Worm (Caenorhabditis elegans) whole organism, young adult: ENCODE measurements around the gene C16C8.22.
"Not testable (repeated sequence)": the region's sequence is repeated elsewhere in the genome, so short reads cannot be mapped to it uniquely, and the experiment has no call there.

Experiments used
- B0019.2 ChIP-seq: fragments of 200-800 bp; sonication (Bioruptor generic); conservative IDR thresholded peaks from 2 replicates; pipeline ENCODE4 v1.3.6; 2022; ENCODE audit warnings: missing genetic modification reagents, missing genetic modification characterization, missing compliant biosample characterization
- D2030.7 ChIP-seq: fragments of 200-800 bp; sonication (Bioruptor generic); IDR thresholded peaks from 2 replicates; pipeline ENCODE4 v1.3.6; 2022; ENCODE audit warnings: missing genetic modification reagents, missing genetic modification characterization, missing compliant biosample characterization
- F10E7.11 ChIP-seq: sonication (generic microtip); optimal IDR thresholded peaks from 2 replicates; lab custom pipeline; 2017; ENCODE audit warnings: mild to moderate bottlenecking, missing genetic modification characterization, moderate library complexity, missing compliant biosample characterization
- F22D6.2 ChIP-seq: sonication (generic microtip); optimal IDR thresholded peaks from 2 replicates; lab custom pipeline; 2016; ENCODE audit warnings: mild to moderate bottlenecking, missing genetic modification characterization, missing compliant biosample characterization
- F23B12.7 ChIP-seq: sonication (generic microtip); optimal IDR thresholded peaks from 2 replicates; lab custom pipeline; 2017; ENCODE audit warnings: missing genetic modification characterization, mild to moderate bottlenecking, missing compliant biosample characterization, antibody characterized with exemption, moderate library complexity; ENCODE audit not compliant: insufficient read depth
- F33H1.4 ChIP-seq: fragments of 200-800 bp; sonication (Bioruptor generic); IDR thresholded peaks from 2 replicates; pipeline ENCODE4 v1.3.6; 2022; ENCODE audit warnings: missing genetic modification reagents, missing genetic modification characterization, missing compliant biosample characterization
- F55B11.4 ChIP-seq: sonication (generic microtip); optimal IDR thresholded peaks from 2 replicates; lab custom pipeline; 2016; ENCODE audit warnings: missing compliant biosample characterization, missing genetic modification characterization, borderline replicate concordance; ENCODE audit not compliant: insufficient read depth
- Y53G8AR.9 ChIP-seq: fragments of 200-800 bp; sonication (Bioruptor generic); conservative IDR thresholded peaks from 2 replicates; pipeline ENCODE4 v1.3.6; 2022; ENCODE audit warnings: missing genetic modification reagents, missing genetic modification characterization, missing compliant biosample characterization
- Y95B8A.8 ChIP-seq: fragments of 200-800 bp; sonication (Bioruptor generic); IDR thresholded peaks from 2 replicates; pipeline ENCODE4 v1.3.6; 2022; ENCODE audit warnings: missing genetic modification reagents, missing genetic modification characterization, missing compliant biosample characterization
- ZK185.1 ChIP-seq: sonication (generic microtip); optimal IDR thresholded peaks from 2 replicates; lab custom pipeline; 2016; ENCODE audit warnings: mild to moderate bottlenecking, missing genetic modification characterization, missing compliant biosample characterization; ENCODE audit not compliant: poor library complexity, severe bottlenecking
- ama-1 ChIP-seq, 3 experiments: fragments of 150-350 bp in 1 of 3; sonication (generic microtip) in 2 of 3; optimal IDR thresholded peaks; 2 replicates each; lab custom pipeline; 2014 to 2018; ENCODE audit warnings: missing biosample characterization in 2 of 3, missing genetic modification characterization in 2 of 3, missing genetic modification reagents in 2 of 3
- aptf-3 ChIP-seq: fragments of 200-800 bp; sonication (Bioruptor generic); IDR thresholded peaks from 2 replicates; pipeline ENCODE4 v1.3.6; 2022; ENCODE audit warnings: missing genetic modification characterization, missing compliant biosample characterization
- attf-3 ChIP-seq: fragments of 200-800 bp; sonication (Bioruptor generic); conservative IDR thresholded peaks from 2 replicates; pipeline ENCODE4 v1.3.6; 2022; ENCODE audit warnings: missing genetic modification reagents, missing genetic modification characterization, missing compliant biosample characterization
- ceh-100 ChIP-seq: fragments of 200-800 bp; sonication (Bioruptor generic); IDR thresholded peaks from 2 replicates; pipeline ENCODE4 v1.3.6; 2022; ENCODE audit warnings: missing genetic modification reagents, missing genetic modification characterization, missing compliant biosample characterization
- ceh-27 ChIP-seq: fragments of 200-800 bp; sonication (Bioruptor generic); optimal IDR thresholded peaks from 2 replicates; lab custom pipeline; 2018; ENCODE audit warnings: mild to moderate bottlenecking, missing genetic modification characterization, moderate library complexity, missing compliant biosample characterization
- ceh-58 ChIP-seq: fragments of 200-800 bp; sonication (Bioruptor generic); IDR thresholded peaks from 2 replicates; pipeline ENCODE4 v1.3.6; 2022; ENCODE audit warnings: missing genetic modification characterization, missing compliant biosample characterization
- ceh-79 ChIP-seq: sonication (generic microtip); optimal IDR thresholded peaks from 2 replicates; lab custom pipeline; 2017; ENCODE audit warnings: mild to moderate bottlenecking, missing genetic modification characterization, missing compliant biosample characterization
- ceh-91 ChIP-seq: fragments of 200-800 bp; sonication (Bioruptor generic); IDR thresholded peaks from 2 replicates; pipeline ENCODE4 v1.3.6; 2022; ENCODE audit warnings: missing genetic modification reagents, missing genetic modification characterization, missing compliant biosample characterization
- egl-44 ChIP-seq: fragments of 200-800 bp; sonication (Bioruptor generic); IDR thresholded peaks from 2 replicates; pipeline ENCODE4 v1.3.6; 2022; ENCODE audit warnings: missing genetic modification reagents, missing genetic modification characterization, missing compliant biosample characterization
- fkh-3 ChIP-seq: sonication (generic microtip); optimal IDR thresholded peaks from 2 replicates; lab custom pipeline; 2016; ENCODE audit warnings: mild to moderate bottlenecking, missing genetic modification characterization, missing compliant biosample characterization
- hmg-1.2 ChIP-seq: fragments of 200-800 bp; sonication (Bioruptor generic); IDR thresholded peaks from 2 replicates; pipeline ENCODE4 v1.3.6; 2022; ENCODE audit warnings: missing genetic modification reagents, missing genetic modification characterization, missing compliant biosample characterization
- hmg-20 ChIP-seq: fragments of 200-800 bp; sonication (Bioruptor generic); IDR thresholded peaks from 2 replicates; pipeline ENCODE4 v1.3.6; 2022; ENCODE audit warnings: missing genetic modification reagents, missing genetic modification characterization, missing compliant biosample characterization
- hrde-1 ChIP-seq: sonication (generic microtip); optimal IDR thresholded peaks from 2 replicates; lab custom pipeline; 2016; ENCODE audit warnings: missing genetic modification characterization, mild to moderate bottlenecking, missing compliant biosample characterization, moderate library complexity, missing genotype, missing genetic modification reagents, borderline replicate concordance
- lin-26 ChIP-seq: fragments of 200-800 bp; sonication (Bioruptor generic); IDR thresholded peaks from 2 replicates; pipeline ENCODE4 v1.3.6; 2022; ENCODE audit warnings: missing genetic modification reagents, missing genetic modification characterization, missing compliant biosample characterization
- lin-35 ChIP-seq, 3 experiments: fragments of 150-350 bp in 2 of 3; sonication (generic microtip) in 1 of 3; optimal IDR thresholded peaks; 2 replicates each; lab custom pipeline; 2014 to 2018; ENCODE audit warnings: missing biosample characterization in 3 of 3, missing genetic modification characterization in 3 of 3, missing genetic modification reagents in 3 of 3
- madf-8 ChIP-seq: fragments of 200-800 bp; sonication (Bioruptor generic); conservative IDR thresholded peaks from 2 replicates; pipeline ENCODE4 v1.3.6; 2022; ENCODE audit warnings: missing genetic modification reagents, missing genetic modification characterization, missing compliant biosample characterization
- mel-28 ChIP-seq: sonication (generic microtip); optimal IDR thresholded peaks from 2 replicates; lab custom pipeline; 2016; ENCODE audit warnings: borderline replicate concordance, mild to moderate bottlenecking, missing genetic modification characterization, missing compliant biosample characterization
- mes-4 ChIP-seq: sonication (generic microtip); optimal IDR thresholded peaks from 2 replicates; lab custom pipeline; 2016; ENCODE audit warnings: missing genotype, missing genetic modification characterization, missing compliant biosample characterization
- nfya-1 ChIP-seq: sonication (generic microtip); optimal IDR thresholded peaks from 2 replicates; lab custom pipeline; 2017; ENCODE audit warnings: antibody characterized with exemption, missing compliant biosample characterization, missing genetic modification characterization, borderline replicate concordance; ENCODE audit not compliant: insufficient read depth
- nfya-2 ChIP-seq: fragments of 200-800 bp; sonication (Bioruptor generic); IDR thresholded peaks from 2 replicates; pipeline ENCODE4 v1.3.6; 2022; ENCODE audit warnings: missing genetic modification reagents, missing genetic modification characterization, missing compliant biosample characterization
- nhr-120 ChIP-seq: fragments of 200-800 bp; sonication (Bioruptor generic); IDR thresholded peaks from 2 replicates; pipeline ENCODE4 v1.3.6; 2022; ENCODE audit warnings: missing genetic modification characterization, missing compliant biosample characterization
- pha-4 ChIP-seq: fragments of 150-350 bp; sonication (generic microtip); optimal IDR thresholded peaks from 2 replicates; lab custom pipeline; 2014; ENCODE audit warnings: missing biosample characterization, missing genetic modification reagents, missing genetic modification characterization
- rec-8 ChIP-seq, 2 experiments: sonication (generic microtip); optimal IDR thresholded peaks; 2 replicates each; lab custom pipeline; 2016; ENCODE audit warnings: mild to moderate bottlenecking in 2 of 2, missing genetic modification characterization in 2 of 2, missing genetic modification reagents in 2 of 2, missing genotype in 2 of 2, missing biosample characterization in 1 of 2, missing compliant biosample characterization in 1 of 2, moderate library complexity in 1 of 2
- sptf-2 ChIP-seq: fragments of 200-800 bp; sonication (Bioruptor generic); optimal IDR thresholded peaks from 2 replicates; lab custom pipeline; 2018; ENCODE audit warnings: mild to moderate bottlenecking, missing genetic modification characterization, missing compliant biosample characterization
- zfh-2 ChIP-seq: fragments of 200-800 bp; sonication (Bioruptor generic); conservative IDR thresholded peaks from 2 replicates; pipeline ENCODE4 v1.3.6; 2022; ENCODE audit warnings: missing genetic modification reagents, missing genetic modification characterization, missing compliant biosample characterization
- ztf-28 ChIP-seq: fragments of 200-800 bp; sonication (Bioruptor generic); IDR thresholded peaks from 2 replicates; pipeline ENCODE4 v1.3.6; 2022; ENCODE audit warnings: missing genetic modification reagents, missing genetic modification characterization, missing compliant biosample characterization

The C16C8.22 gene

DNA sequence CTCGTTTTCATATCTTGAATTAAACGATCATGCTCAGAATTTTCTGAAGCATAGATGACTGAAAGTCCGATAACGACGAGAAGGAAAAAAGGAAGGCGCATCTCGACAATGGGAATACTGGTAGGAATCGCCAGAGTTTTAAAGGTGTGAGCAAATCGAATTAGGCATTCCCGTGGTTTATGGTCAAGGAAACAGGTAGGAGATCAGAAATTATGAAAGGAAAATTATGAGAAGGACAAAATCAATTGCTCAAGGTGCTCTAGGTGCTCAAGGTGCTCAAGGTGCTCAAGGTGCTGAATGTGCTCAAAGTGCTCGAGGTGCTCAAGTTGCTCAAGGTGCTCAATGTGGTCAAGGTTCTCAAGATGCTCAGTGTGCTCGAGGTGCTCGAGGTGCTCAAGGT, 21.5 kb upstream of the C16C8.22 start, which contains the start of gene C16C8.10:
C16C8.10 (minus strand) TSS at position 101 of the 400 bp plus-strand sequence.
- TF ChIP-seq sptf-2 (GFP tag; lab: Kevin White, UChicago); ceh-100 (GFP tag; lab: Robert Waterston, UW); D2030.7 (GFP tag; lab: Robert Waterston, UW): not testable (repeated sequence)

DNA sequence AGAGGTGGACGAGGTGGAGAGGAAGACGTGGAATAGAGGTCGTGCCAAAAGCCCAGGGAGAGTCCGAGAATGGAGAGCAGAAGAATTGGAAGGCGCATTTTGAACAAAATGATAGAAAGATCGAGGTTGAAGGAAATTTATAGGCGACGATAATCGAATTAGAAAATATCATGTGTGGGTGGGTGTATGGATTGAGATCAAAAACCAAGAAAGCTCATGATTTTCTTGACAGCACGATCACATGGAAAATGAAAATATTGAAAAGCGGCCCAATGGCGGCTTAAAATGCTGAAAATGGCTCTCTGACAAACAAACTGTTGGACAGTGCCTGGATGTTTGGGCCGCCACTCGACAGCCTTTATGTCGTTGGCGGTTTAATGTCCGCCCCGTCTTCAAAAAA, 20.0 kb upstream of the C16C8.22 start, which contains the start of gene C16C8.9:
C16C8.9 (minus strand) TSS at position 101 of the 400 bp plus-strand sequence.
- TF ChIP-seq F10E7.11 (tag; lab: Kevin White, UChicago) (no peak), lin-26 (GFP tag; lab: Robert Waterston, UW) (no peak), hmg-20 (GFP tag; lab: Robert Waterston, UW) (no peak), D2030.7 (GFP tag; lab: Robert Waterston, UW) (no peak), F33H1.4 (GFP tag; lab: Robert Waterston, UW) (no peak), aptf-3 (GFP tag; lab: Robert Waterston, UW) (no peak), zfh-2 (GFP tag; lab: Robert Waterston, UW) (no peak)
- TF ChIP-seq, all 124 proteins: peak for 0

DNA sequence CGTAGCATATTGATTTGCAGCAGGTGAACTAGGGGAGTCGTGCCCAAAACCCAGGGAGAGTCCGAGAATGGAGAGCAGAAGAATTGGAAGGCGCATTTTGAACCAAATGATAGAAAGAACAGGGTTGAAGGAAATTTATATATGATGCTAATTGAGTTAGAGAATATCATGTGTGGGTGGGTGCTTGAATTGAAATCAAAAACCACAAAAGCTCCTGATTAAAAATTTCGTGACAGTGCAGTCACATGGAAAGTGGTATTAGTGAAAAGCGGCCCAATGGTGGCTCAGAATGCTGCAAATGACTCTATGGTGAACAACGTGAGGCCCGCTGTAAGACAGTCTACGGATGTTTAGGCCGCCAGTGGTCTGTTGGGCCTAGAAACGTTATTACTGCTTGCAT, 18.5 kb upstream of the C16C8.22 start, which contains the start of gene C16C8.8:
C16C8.8 (minus strand) TSS at position 101 of the 400 bp plus-strand sequence.
- no peak for TF ChIP-seq sptf-2 (GFP tag; lab: Kevin White, UChicago)
- TF ChIP-seq lin-35 (GFP tag; optimal IDR thresholded peaks at IDR 0.05; lab: Kevin White, UChicago), result no peak
- no peak for TF ChIP-seq Y95B8A.8 (GFP tag; lab: Robert Waterston, UW)
- TF ChIP-seq F22D6.2 (tag; lab: Kevin White, UChicago), result no peak
- TF ChIP-seq ZK185.1 (tag; lab: Kevin White, UChicago), result no peak
- TF ChIP-seq nfya-1 (tag; lab: Kevin White, UChicago), result no peak
- TF ChIP-seq B0019.2 (GFP tag; lab: Robert Waterston, UW), result no peak
- TF ChIP-seq lin-26 (GFP tag; lab: Robert Waterston, UW), result no peak
- no peak for TF ChIP-seq ceh-79 (tag; lab: Kevin White, UChicago)
- TF ChIP-seq nfya-2, result no peak
- TF ChIP-seq rec-8 (tag; optimal IDR thresholded peaks at IDR 0.05; lab: Kevin White, UChicago), result no peak
- TF ChIP-seq fkh-3 (tag; lab: Kevin White, UChicago), result no peak
- TF ChIP-seq mes-4 (tag; lab: Kevin White, UChicago), result no peak
- TF ChIP-seq madf-8 (GFP tag; lab: Robert Waterston, UW), result no peak
- no peak for TF ChIP-seq ztf-28

DNA sequence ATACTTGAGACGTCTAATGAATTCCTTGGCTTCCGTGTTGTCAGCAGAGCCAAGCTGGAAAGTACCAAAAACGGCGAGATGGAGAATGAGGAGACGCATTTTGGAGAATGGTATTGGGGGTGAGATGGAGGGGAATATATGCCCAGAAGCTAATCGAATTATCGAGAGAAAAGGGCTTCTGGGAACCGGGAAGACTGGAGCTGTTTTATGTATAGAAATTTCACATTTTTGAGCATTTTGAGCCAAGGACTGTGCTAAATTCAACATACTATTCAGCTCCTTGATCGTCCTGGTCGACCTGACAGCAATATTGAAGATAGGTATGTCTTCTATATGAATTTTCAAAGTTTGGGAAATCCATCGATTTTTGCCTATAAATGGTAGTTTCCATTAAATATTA, 17.0 kb upstream of the C16C8.22 start, which contains the start of gene C16C8.7:
C16C8.7 (minus strand) TSS at position 101 of the 400 bp plus-strand sequence.
- TF ChIP-seq mes-4 (tag; lab: Kevin White, UChicago), result no peak
- no peak for TF ChIP-seq mel-28 (tag; lab: Kevin White, UChicago)
- TF ChIP-seq hrde-1 (tag; lab: Kevin White, UChicago), result no peak
- TF ChIP-seq Y53G8AR.9, result no peak
- TF ChIP-seq, all 124 proteins: peak for 0

DNA sequence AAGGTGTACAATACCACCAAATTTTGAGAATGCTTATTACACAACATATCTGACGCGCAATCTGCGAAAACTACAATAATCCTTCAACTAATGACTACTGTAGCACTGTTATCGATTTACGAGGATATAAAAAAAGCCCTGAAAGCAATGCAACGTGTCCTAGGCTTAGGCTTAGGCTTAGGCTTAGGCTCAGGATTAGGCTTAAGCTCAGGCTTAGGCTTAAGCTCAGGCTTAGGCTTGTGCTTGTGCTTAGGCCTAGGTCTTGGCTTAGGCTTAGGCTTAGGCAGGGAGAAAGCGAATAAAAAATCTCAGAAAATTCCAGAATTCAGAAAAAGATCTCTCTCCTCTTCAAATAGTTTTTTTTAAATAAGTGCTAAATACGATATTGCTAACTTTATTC, 16.1 kb upstream of the C16C8.22 start:
- TF ChIP-seq ceh-91 (no peak), nhr-120 (GFP tag; lab: Robert Waterston, UW) (no peak), ama-1 (optimal IDR thresholded peaks at IDR 0.05; lab: Kevin White, UChicago) (no peak), ama-1 (GFP tag; optimal IDR thresholded peaks at IDR 0.05; lab: Kevin White, UChicago) (no peak), ceh-27 (no peak), F55B11.4 (tag; lab: Kevin White, UChicago) (no peak), egl-44 (no peak), pha-4 (no peak), B0019.2 (GFP tag; lab: Robert Waterston, UW) (no peak), ceh-58 (no peak), hrde-1 (tag; lab: Kevin White, UChicago) (no peak), hmg-1.2 (no peak), attf-3 (no peak), F23B12.7 (tag; lab: Kevin White, UChicago) (no peak)
